Fruit fly (Drosophila melanogaster) whole organism, embryonic: Measurements from ENCODE around the gene CG15262.

ENCODE experiments used
- Atf3 ChIP-seq: fragments of 200-800 bp; sonication (Bioruptor generic); optimal IDR thresholded peaks from 3 replicates; lab custom pipeline; 2016; ENCODE audit warnings: missing biosample characterization, missing genetic modification characterization
- Bteb2 ChIP-seq: fragments of 200-800 bp; sonication (Bioruptor generic); optimal IDR thresholded peaks from 2 replicates; lab custom pipeline; 2016; ENCODE audit warnings: missing biosample characterization, missing genetic modification characterization
- CG10366 ChIP-seq: fragments of 200-800 bp; sonication (Bioruptor generic); IDR thresholded peaks from 2 replicates; pipeline ENCODE4 v1.3.6; 2022; ENCODE audit warnings: missing biosample characterization, missing genetic modification characterization
- CG10431 ChIP-seq: fragments of 200-800 bp; sonication (Bioruptor generic); optimal IDR thresholded peaks from 3 replicates; lab custom pipeline; 2018; ENCODE audit warnings: missing biosample characterization, mild to moderate bottlenecking, missing genetic modification characterization
- CG11504 ChIP-seq: fragments of 200-800 bp; sonication (Bioruptor generic); optimal IDR thresholded peaks from 3 replicates; lab custom pipeline; 2019; ENCODE audit warnings: missing biosample characterization, mild to moderate bottlenecking, missing genetic modification characterization, moderate library complexity
- CG12155 ChIP-seq: fragments of 200-800 bp; sonication (Bioruptor generic); optimal IDR thresholded peaks from 3 replicates; lab custom pipeline; 2016; ENCODE audit warnings: missing biosample characterization, missing genetic modification characterization
- CG1233 ChIP-seq: fragments of 200-800 bp; sonication (Bioruptor generic); optimal IDR thresholded peaks from 4 replicates; lab custom pipeline; 2018; ENCODE audit warnings: missing biosample characterization, mild to moderate bottlenecking, missing genetic modification characterization
- CG12391 ChIP-seq: fragments of 200-800 bp; sonication (Bioruptor generic); optimal IDR thresholded peaks from 3 replicates; lab custom pipeline; 2018; ENCODE audit warnings: missing biosample characterization, mild to moderate bottlenecking, missing genetic modification characterization, moderate library complexity
- CG12659 ChIP-seq: fragments of 200-800 bp; sonication (Bioruptor generic); optimal IDR thresholded peaks from 3 replicates; lab custom pipeline; 2017; ENCODE audit warnings: mild to moderate bottlenecking, missing biosample characterization, missing genetic modification reagents, missing genetic modification characterization
- CG13424 ChIP-seq: fragments of 200-800 bp; sonication (Bioruptor generic); optimal IDR thresholded peaks from 2 replicates; lab custom pipeline; 2019; ENCODE audit warnings: missing biosample characterization, mild to moderate bottlenecking, missing genetic modification characterization, moderate library complexity
- CG14014 ChIP-seq: fragments of 200-800 bp; sonication (Bioruptor generic); IDR thresholded peaks from 2 replicates; pipeline ENCODE4 v1.3.6; 2022; ENCODE audit warnings: missing biosample characterization, missing genetic modification characterization
- CG14050 ChIP-seq: fragments of 200-800 bp; sonication (Bioruptor generic); IDR thresholded peaks from 3 replicates; pipeline ENCODE4 v1.3.6; 2022; ENCODE audit warnings: missing biosample characterization, missing genetic modification characterization
- CG17361 ChIP-seq: fragments of 200-800 bp; sonication (Bioruptor generic); IDR thresholded peaks from 3 replicates; pipeline ENCODE4 v1.3.6; 2022; ENCODE audit warnings: missing biosample characterization, missing genetic modification characterization
- CG18764 ChIP-seq: fragments of 200-800 bp; sonication (Bioruptor generic); optimal IDR thresholded peaks from 3 replicates; lab custom pipeline; 2016; ENCODE audit warnings: missing biosample characterization, missing genetic modification characterization
- CG31224 ChIP-seq: fragments of 200-800 bp; sonication (Bioruptor generic); IDR thresholded peaks from 2 replicates; pipeline ENCODE4 v1.3.6; 2022; ENCODE audit warnings: missing biosample characterization, missing genetic modification characterization
- CG33557 ChIP-seq: fragments of 200-800 bp; sonication (Bioruptor generic); optimal IDR thresholded peaks from 2 replicates; lab custom pipeline; 2019; ENCODE audit warnings: missing biosample characterization, mild to moderate bottlenecking, missing genetic modification characterization, moderate library complexity
- CG3407 ChIP-seq: fragments of 200-800 bp; sonication (Bioruptor generic); optimal IDR thresholded peaks from 2 replicates; lab custom pipeline; 2018; ENCODE audit warnings: missing biosample characterization, mild to moderate bottlenecking, missing genetic modification characterization
- CG34376 ChIP-seq: fragments of 200-800 bp; sonication (Bioruptor generic); optimal IDR thresholded peaks from 2 replicates; lab custom pipeline; 2018; ENCODE audit warnings: missing biosample characterization, mild to moderate bottlenecking, missing genetic modification characterization
- CG34422 ChIP-seq: fragments of 200-800 bp; sonication (Bioruptor generic); IDR thresholded peaks from 3 replicates; pipeline ENCODE4 v1.3.6; 2022; ENCODE audit warnings: missing biosample characterization, missing genetic modification characterization
- CG3726 ChIP-seq: fragments of 200-800 bp; sonication (Bioruptor generic); IDR thresholded peaks from 3 replicates; pipeline ENCODE4, ENCODE4 v1.3.6; 2022; ENCODE audit warnings: missing biosample characterization, missing genetic modification characterization
- CG6175 ChIP-seq: fragments of 200-800 bp; sonication (Bioruptor generic); IDR thresholded peaks from 3 replicates; pipeline ENCODE4 v1.3.6; 2022; ENCODE audit warnings: missing biosample characterization, missing genetic modification characterization
- CG6854 ChIP-seq: fragments of 200-800 bp; sonication (Bioruptor generic); optimal IDR thresholded peaks from 3 replicates; lab custom pipeline; 2017; ENCODE audit warnings: missing biosample characterization, mild to moderate bottlenecking, missing genetic modification characterization
- CG7357 ChIP-seq: fragments of 200-800 bp; sonication (Bioruptor generic); IDR thresholded peaks from 3 replicates; pipeline ENCODE4 v1.3.6; 2022; ENCODE audit warnings: missing biosample characterization, missing genetic modification characterization
- CG9215 ChIP-seq: fragments of 200-800 bp; sonication (Bioruptor generic); IDR thresholded peaks from 2 replicates; pipeline ENCODE4 v1.3.6; 2022; ENCODE audit warnings: missing biosample characterization, missing genetic modification characterization
- CG9876 ChIP-seq: fragments of 200-800 bp; sonication (Bioruptor generic); optimal IDR thresholded peaks from 2 replicates; lab custom pipeline; 2016; ENCODE audit warnings: missing biosample characterization, missing genetic modification characterization
- ERR ChIP-seq: fragments of 200-800 bp; sonication (Bioruptor generic); optimal IDR thresholded peaks from 2 replicates; lab custom pipeline; 2016; ENCODE audit warnings: missing biosample characterization, missing genetic modification characterization
- Hr39 ChIP-seq: fragments of >200 bp; optimal IDR thresholded peaks from 2 replicates; lab custom pipeline; 2017
- Mad ChIP-seq: fragments of 200-800 bp; sonication (Bioruptor generic); optimal IDR thresholded peaks from 2 replicates; lab custom pipeline; 2016; ENCODE audit warnings: missing biosample characterization, missing genetic modification characterization
- Meics ChIP-seq: fragments of 200-800 bp; sonication (Bioruptor generic); optimal IDR thresholded peaks from 2 replicates; lab custom pipeline; 2017; ENCODE audit warnings: missing biosample characterization, mild to moderate bottlenecking, missing genetic modification characterization
- Nf-YA ChIP-seq: fragments of 200-800 bp; sonication (Bioruptor generic); IDR thresholded peaks from 2 replicates; pipeline ENCODE4 v1.3.6; 2022; ENCODE audit warnings: missing biosample characterization, missing genetic modification characterization
- Poxn ChIP-seq: fragments of 200-800 bp; sonication (Bioruptor generic); IDR thresholded peaks from 2 replicates; pipeline ENCODE4 v1.3.6; 2022; ENCODE audit warnings: missing biosample characterization, missing genetic modification characterization
- Six4 ChIP-seq: fragments of 200-800 bp; sonication (Bioruptor generic); optimal IDR thresholded peaks from 2 replicates; lab custom pipeline; 2016; ENCODE audit warnings: missing biosample characterization, missing genetic modification characterization
- YL-1 ChIP-seq: fragments of 200-800 bp; sonication (Bioruptor generic); optimal IDR thresholded peaks from 3 replicates; lab custom pipeline; 2017; ENCODE audit warnings: missing biosample characterization, mild to moderate bottlenecking, missing genetic modification characterization
- bsh ChIP-seq, 2 experiments: fragments of 200-800 bp; sonication (Bioruptor generic); optimal IDR thresholded peaks; 2 replicates each; lab custom pipeline; 2017 to 2018; ENCODE audit warnings: mild to moderate bottlenecking in 2 of 2, missing biosample characterization in 2 of 2, missing genetic modification characterization in 2 of 2, moderate library complexity in 1 of 2
- crc ChIP-seq: fragments of 200-800 bp; sonication (Bioruptor generic); optimal IDR thresholded peaks from 2 replicates; lab custom pipeline; 2016; ENCODE audit warnings: missing biosample characterization, missing genetic modification characterization
- cwo ChIP-seq: fragments of 200-800 bp; sonication (Bioruptor generic); optimal IDR thresholded peaks from 3 replicates; lab custom pipeline; 2017; ENCODE audit warnings: missing biosample characterization, missing genetic modification characterization, mild to moderate bottlenecking, moderate library complexity, missing genetic modification reagents
- exex ChIP-seq: fragments of 200-800 bp; sonication (Bioruptor generic); optimal IDR thresholded peaks from 4 replicates; lab custom pipeline; 2018; ENCODE audit warnings: missing biosample characterization, mild to moderate bottlenecking, missing genetic modification characterization, moderate library complexity
- fu2 ChIP-seq: fragments of 200-800 bp; sonication (Bioruptor generic); optimal IDR thresholded peaks from 2 replicates; lab custom pipeline; 2016; ENCODE audit warnings: missing biosample characterization, missing genetic modification characterization
- gro ChIP-seq: fragments of 200-800 bp; sonication (Bioruptor generic); optimal IDR thresholded peaks from 2 replicates; lab custom pipeline; 2016; ENCODE audit warnings: missing biosample characterization, missing genetic modification characterization
- hb ChIP-seq: fragments of 200-800 bp; sonication (Bioruptor generic); IDR thresholded peaks from 3 replicates; pipeline ENCODE4 v1.3.6; 2022; ENCODE audit warnings: missing biosample characterization, missing genetic modification characterization; ENCODE audit not compliant: partially characterized antibody
- her ChIP-seq: fragments of 200-800 bp; sonication (Bioruptor generic); optimal IDR thresholded peaks from 2 replicates; lab custom pipeline; 2016; ENCODE audit warnings: missing biosample characterization, missing genetic modification characterization
- jigr1 ChIP-seq: fragments of 200-800 bp; sonication (Bioruptor generic); IDR thresholded peaks from 3 replicates; pipeline ENCODE4 v1.3.6; 2022; ENCODE audit warnings: missing biosample characterization, missing genetic modification characterization
- kay ChIP-seq: fragments of 200-800 bp; sonication (Bioruptor generic); optimal IDR thresholded peaks from 2 replicates; lab custom pipeline; 2016; ENCODE audit warnings: missing biosample characterization, missing genetic modification characterization
- ken ChIP-seq: fragments of 200-800 bp; sonication (Bioruptor generic); IDR thresholded peaks from 3 replicates; pipeline ENCODE4 v1.3.6; 2022; ENCODE audit warnings: missing biosample characterization, missing genetic modification characterization
- row ChIP-seq: fragments of 200-800 bp; sonication (Bioruptor generic); IDR thresholded peaks from 3 replicates; pipeline ENCODE4 v1.3.6; 2022; ENCODE audit warnings: missing biosample characterization, missing genetic modification characterization
- scrt ChIP-seq: fragments of 200-800 bp; sonication (Bioruptor generic); optimal IDR thresholded peaks from 2 replicates; lab custom pipeline; 2018; ENCODE audit warnings: missing biosample characterization, mild to moderate bottlenecking, missing genetic modification characterization, moderate library complexity
- sisA ChIP-seq: fragments of 200-800 bp; sonication (Bioruptor generic); IDR thresholded peaks from 2 replicates; pipeline ENCODE4 v1.3.6; 2022; ENCODE audit warnings: missing biosample characterization, missing genetic modification characterization
- slbo ChIP-seq: fragments of 200-800 bp; sonication (Bioruptor generic); IDR thresholded peaks from 2 replicates; pipeline ENCODE4 v1.3.6; 2022; ENCODE audit warnings: missing biosample characterization, missing genetic modification characterization
- tgo ChIP-seq: fragments of 200-800 bp; sonication (Bioruptor generic); IDR thresholded peaks from 3 replicates; pipeline ENCODE4 v1.3.6; 2022; ENCODE audit warnings: missing biosample characterization, missing genetic modification characterization
- ttk ChIP-seq: fragments of 200-800 bp; sonication (Bioruptor generic); IDR thresholded peaks from 2 replicates; pipeline ENCODE4 v2.1.2; 2022; ENCODE audit warnings: missing biosample characterization, missing genetic modification characterization
- zfh2 ChIP-seq: fragments of 200-800 bp; sonication (Bioruptor generic); optimal IDR thresholded peaks from 2 replicates; lab custom pipeline; 2016; ENCODE audit warnings: missing biosample characterization, missing genetic modification characterization

The CG15262 gene

dm6 chr2L:15254229-15254861 is 43.3 kb upstream of the CG15262 start (continued):
- peak; percentile 51 for TF ChIP-seq cwo
- peak; percentile 48 for TF ChIP-seq exex (tag; lab: Kevin White, UChicago)
- peak; percentile 24 for TF ChIP-seq crc (GFP tag; lab: Kevin White, UChicago)
- TF ChIP-seq Atf3 (GFP tag; lab: Kevin White, UChicago) = peak; percentile 7
- TF ChIP-seq CG13424 = peak; percentile 45
- no peak for TF ChIP-seq YL-1 (GFP tag; lab: Kevin White, UChicago)
- peak; percentile 16; the same call in 1 of the 2 replicates for TF ChIP-seq ttk (GFP tag; lab: Robert Waterston, UW)
- peak; percentile 29; the same call in 1 of the 2 replicates for TF ChIP-seq CG31224 (GFP tag; lab: Robert Waterston, UW)
- no peak for TF ChIP-seq jigr1 (GFP tag; lab: Robert Waterston, UW)
- peak; percentile 56; the same call in 2 of the 3 replicates for TF ChIP-seq tgo (GFP tag; lab: Robert Waterston, UW)
- peak; percentile 41; the same call in 1 of the 3 replicates for TF ChIP-seq CG7357 (GFP tag; lab: Robert Waterston, UW)
- peak; percentile 28 for TF ChIP-seq Bteb2 (GFP tag; lab: Kevin White, UChicago)
- TF ChIP-seq slbo = peak; percentile 61
- no peak for TF ChIP-seq ken (GFP tag; lab: Robert Waterston, UW)
- TF ChIP-seq Hr39 (lab: Kevin White, UChicago) = no peak
- no peak for TF ChIP-seq fu2 (GFP tag; lab: Kevin White, UChicago)
- peak; percentile 62 for TF ChIP-seq CG10366 (GFP tag; lab: Robert Waterston, UW)
- peak; percentile 13; the same call in 1 of the 2 replicates for TF ChIP-seq sisA (GFP tag; lab: Robert Waterston, UW)
- TF ChIP-seq CG10431 (GFP tag; lab: Kevin White, UChicago) = no peak
- TF ChIP-seq her (GFP tag; lab: Kevin White, UChicago) = peak; percentile 2
- no peak for TF ChIP-seq Six4 (GFP tag; lab: Kevin White, UChicago)
- TF ChIP-seq Meics = peak; percentile 71
- TF ChIP-seq gro (GFP tag; lab: Kevin White, UChicago) = peak; percentile 54
- no peak for TF ChIP-seq CG33557 (GFP tag; lab: Kevin White, UChicago)
- peak; percentile 33 for TF ChIP-seq CG12155
- TF ChIP-seq CG14050 (GFP tag; lab: Robert Waterston, UW) = 0 out of 3 replicates have a peak, but pooled peaks have one; percentile 30
- TF ChIP-seq scrt (GFP tag; lab: Kevin White, UChicago) = peak; percentile 23
- peak; percentile 60 for TF ChIP-seq CG12391
- no peak for TF ChIP-seq CG6854 (GFP tag; lab: Kevin White, UChicago)
- TF ChIP-seq CG9215 (GFP tag; lab: Robert Waterston, UW) = peak; percentile 45
- no peak for TF ChIP-seq Mad
- TF ChIP-seq zfh2 (GFP tag; lab: Kevin White, UChicago) = peak; percentile 15
- TF ChIP-seq Nf-YA (GFP tag; lab: Robert Waterston, UW) = peak; percentile 41; the same call in 1 of the 2 replicates
- no peak for TF ChIP-seq CG3407 (GFP tag; lab: Kevin White, UChicago)
- TF ChIP-seq CG1233 (GFP tag; lab: Kevin White, UChicago) = peak; percentile 26
- peak; percentile 79 for TF ChIP-seq row (GFP tag; lab: Robert Waterston, UW)
- TF ChIP-seq CG12659 (GFP tag; lab: Kevin White, UChicago) = peak; percentile 45
- TF ChIP-seq CG17361 = peak; percentile 60
- peak in 1 of 2 experiments; percentile 59 for TF ChIP-seq bsh (GFP tag; optimal IDR thresholded peaks at IDR 0.05; lab: Kevin White, UChicago)
- peak; percentile 17 for TF ChIP-seq CG34376 (GFP tag; lab: Kevin White, UChicago)
- TF ChIP-seq CG14014 (GFP tag; lab: Robert Waterston, UW) = no peak
- TF ChIP-seq CG18764 (GFP tag; lab: Kevin White, UChicago) = peak; percentile 13
- TF ChIP-seq hb = no peak
- TF ChIP-seq CG6175 (GFP tag; lab: Robert Waterston, UW) = no peak
- peak; percentile 17 for TF ChIP-seq kay (GFP tag; lab: Kevin White, UChicago)
- TF ChIP-seq Poxn = no peak
- TF ChIP-seq CG34422 (GFP tag; lab: Robert Waterston, UW) = no peak
- TF ChIP-seq CG9876 (GFP tag; lab: Kevin White, UChicago) = peak; percentile 36
- no peak for TF ChIP-seq CG3726 (GFP tag; lab: Robert Waterston, UW)
- no peak for TF ChIP-seq CG11504 (tag; lab: Kevin White, UChicago)
- TF ChIP-seq ERR (GFP tag; lab: Kevin White, UChicago) = peak; percentile 27
